Fruit fly (Drosophila melanogaster) Kc167 (cell line): ENCODE results near the gene CG14304.

ENCODE experiments used
- h ChIP-seq: fragments of >200 bp; optimal IDR thresholded peaks from 3 replicates; lab custom pipeline; 2018; ENCODE audit warnings: missing external identifiers
- psq ChIP-seq: fragments of >200 bp; optimal IDR thresholded peaks from 2 replicates; lab custom pipeline; 2017; ENCODE audit warnings: missing external identifiers
- ttk ChIP-seq: sonication (Bioruptor generic); optimal IDR thresholded peaks from 2 replicates; lab custom pipeline; 2017; ENCODE audit warnings: missing external identifiers

dm6 chr3R:18641242-18641757 is 20.2 kb upstream of the CG14304 start, which contains the start of gene CG14301:
- TF ChIP-seq ttk (lab: Kevin White, UChicago) (no peak), h (lab: Kevin White, UChicago) (no peak), psq (lab: Kevin White, UChicago) (no peak)
